Fruit fly (Drosophila melanogaster) whole organism, pupa: ENCODE results near the gene stv.

ENCODE experiments used
- CG13204 ChIP-seq: fragments of 200-800 bp; sonication (Bioruptor generic); optimal IDR thresholded peaks from 2 replicates; lab custom pipeline; 2018; ENCODE audit warnings: missing biosample characterization, mild to moderate bottlenecking, missing genetic modification characterization, moderate library complexity
- CG15710 ChIP-seq: fragments of 200-800 bp; sonication (Bioruptor generic); optimal IDR thresholded peaks from 2 replicates; lab custom pipeline; 2018; ENCODE audit warnings: missing biosample characterization, mild to moderate bottlenecking, missing genetic modification characterization, moderate library complexity
- CG17806 ChIP-seq: fragments of 200-800 bp; sonication (Bioruptor generic); optimal IDR thresholded peaks from 2 replicates; lab custom pipeline; 2018; ENCODE audit warnings: missing biosample characterization, mild to moderate bottlenecking, missing genetic modification characterization, moderate library complexity
- D1 ChIP-seq: fragments of 200-800 bp; sonication (Bioruptor generic); optimal IDR thresholded peaks from 2 replicates; lab custom pipeline; 2018; ENCODE audit warnings: missing biosample characterization, mild to moderate bottlenecking, missing genetic modification characterization, moderate library complexity
- Pif1B ChIP-seq: fragments of 200-800 bp; sonication (Bioruptor generic); optimal IDR thresholded peaks from 3 replicates; lab custom pipeline; 2016; ENCODE audit warnings: missing biosample characterization, missing genetic modification characterization
- fd96Ca ChIP-seq: fragments of 200-800 bp; sonication (Bioruptor generic); IDR thresholded peaks from 3 replicates; pipeline ENCODE4 v1.3.6; 2022; ENCODE audit warnings: missing biosample characterization, missing genetic modification characterization
- gl ChIP-seq: fragments of 200-800 bp; sonication (Bioruptor generic); optimal IDR thresholded peaks from 2 replicates; lab custom pipeline; 2018; ENCODE audit warnings: missing biosample characterization, mild to moderate bottlenecking, missing genetic modification characterization

DNA sequence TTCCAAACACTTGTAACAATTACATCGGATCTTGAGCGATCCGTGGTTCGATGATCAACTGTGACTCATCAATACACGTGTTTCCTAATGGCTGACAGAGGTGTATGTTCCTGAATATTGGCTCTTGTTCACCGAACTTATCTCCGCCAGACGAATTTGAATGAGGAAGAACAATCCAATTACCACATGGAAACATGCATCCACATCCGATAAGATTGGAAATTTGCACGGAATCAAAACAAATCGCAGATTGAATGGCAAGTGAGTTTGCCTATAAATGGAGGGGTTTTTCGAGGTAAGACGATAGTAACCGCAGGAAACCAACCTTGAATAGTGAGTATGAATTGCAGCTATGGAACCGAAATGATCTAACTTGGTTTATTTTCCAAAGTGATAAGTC, 39.7 kb upstream of the stv start, which contains the start of gene CG10725:
- TF ChIP-seq CG13204 (GFP tag; lab: Kevin White, UChicago) = no peak
- TF ChIP-seq gl (tag; lab: Kevin White, UChicago) = no peak
- TF ChIP-seq fd96Ca (GFP tag; lab: Robert Waterston, UW) = no peak
- no peak for TF ChIP-seq CG17806 (tag; lab: Kevin White, UChicago)
- TF ChIP-seq D1 = no peak
- no peak for TF ChIP-seq Pif1B (GFP tag; lab: Kevin White, UChicago)
- TF ChIP-seq CG15710 (tag; lab: Kevin White, UChicago) = no peak
